Worm (Caenorhabditis elegans) whole organism, L2 larva: ENCODE measurements around the gene srz-101.

Experiments used
- ama-1 ChIP-seq: fragments of 150-350 bp; optimal IDR thresholded peaks from 2 replicates; lab custom pipeline; 2018; ENCODE audit warnings: inconsistent platforms
- blmp-1 ChIP-seq: sonication (generic microtip); optimal IDR thresholded peaks from 2 replicates; lab custom pipeline; 2017; ENCODE audit warnings: missing genetic modification characterization, mild to moderate bottlenecking, missing compliant biosample characterization, antibody characterized with exemption, moderate library complexity; ENCODE audit not compliant: insufficient read depth
- mbf-1 ChIP-seq: sonication (generic microtip); optimal IDR thresholded peaks from 2 replicates; lab custom pipeline; 2017; ENCODE audit warnings: missing biosample characterization, missing genetic modification characterization
- sma-3 ChIP-seq: sonication (generic microtip); optimal IDR thresholded peaks from 2 replicates; lab custom pipeline; 2016; ENCODE audit warnings: missing genetic modification reagents, missing genetic modification characterization, missing compliant biosample characterization
- snpc-4 ChIP-seq: fragments of 150-350 bp; optimal IDR thresholded peaks from 2 replicates; lab custom pipeline; 2014; ENCODE audit warnings: missing biosample characterization, missing genetic modification characterization
- zag-1 ChIP-seq: fragments of 150-350 bp; optimal IDR thresholded peaks from 2 replicates; lab custom pipeline; 2014; ENCODE audit warnings: missing biosample characterization, missing genetic modification characterization
- ztf-4 ChIP-seq: fragments of 150-350 bp; optimal IDR thresholded peaks from 2 replicates; lab custom pipeline; 2014; ENCODE audit warnings: missing biosample characterization, missing genetic modification characterization

DNA sequence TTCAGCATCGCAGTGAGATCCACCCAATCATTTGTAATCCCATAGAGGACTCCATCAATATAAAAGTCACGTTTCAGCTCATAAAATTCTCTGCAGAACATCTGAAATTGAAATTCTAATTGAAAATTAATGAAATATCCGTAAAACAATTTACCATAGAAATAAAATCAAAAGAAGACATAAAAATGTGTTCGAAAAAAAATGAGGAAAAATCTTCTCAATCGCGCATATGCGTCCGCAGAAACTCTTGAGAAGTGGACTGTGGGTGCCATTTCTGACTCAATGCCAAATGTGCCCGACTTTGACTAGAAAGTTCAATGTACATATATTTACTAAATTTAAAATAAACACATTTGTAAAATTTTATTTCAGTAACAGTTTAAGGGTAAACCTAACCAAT, 26.2 kb upstream of the srz-101 start, which contains the start of gene F14F8.9:
- TF ChIP-seq ama-1 (lab: Kevin White, UChicago) (no peak), blmp-1 (no peak), snpc-4 (tag; lab: Kevin White, UChicago) (no peak), mbf-1 (tag; lab: Kevin White, UChicago) (no peak), sma-3 (GFP tag; lab: Kevin White, UChicago) (no peak), ztf-4 (tag; lab: Kevin White, UChicago) (no peak), zag-1 (no peak)
